Fruit fly (Drosophila melanogaster) whole organism, wandering third instar larva: ENCODE results near the gene CG15034.
A peak's percentile ranks its signal among the peaks of the same experiment; 100 is the strongest.

ENCODE experiments used
- Abd-B ChIP-seq: fragments of >200 bp; optimal IDR thresholded peaks from 2 replicates; lab custom pipeline; 2017; ENCODE audit warnings: missing biosample characterization, missing genetic modification characterization
- CG32264 ChIP-seq: fragments of 200-800 bp; sonication (Bioruptor generic); optimal IDR thresholded peaks from 2 replicates; lab custom pipeline; 2016; ENCODE audit warnings: missing biosample characterization, missing genetic modification characterization
- CG9705 ChIP-seq: fragments of 200-800 bp; sonication (Bioruptor generic); optimal IDR thresholded peaks from 2 replicates; lab custom pipeline; 2018; ENCODE audit warnings: missing biosample characterization, mild to moderate bottlenecking, missing genetic modification characterization
- CrebA ChIP-seq: fragments of 200-800 bp; sonication (Bioruptor generic); optimal IDR thresholded peaks from 2 replicates; lab custom pipeline; 2016; ENCODE audit warnings: missing biosample characterization, mild to moderate bottlenecking, missing genetic modification characterization, borderline replicate concordance
- Dfd ChIP-seq: fragments of >200 bp; optimal IDR thresholded peaks from 2 replicates; lab custom pipeline; 2017; ENCODE audit warnings: missing biosample characterization, missing genetic modification characterization
- Dif ChIP-seq: fragments of 200-275, 200-300 bp; sonication (Bioruptor generic); optimal IDR thresholded peaks from 2 replicates; lab custom pipeline; 2018; ENCODE audit warnings: missing biosample characterization, missing genetic modification characterization; ENCODE audit not compliant: partially characterized antibody
- GATAd ChIP-seq: sonication (Bioruptor generic); optimal IDR thresholded peaks from 2 replicates; lab custom pipeline; 2016; ENCODE audit warnings: missing biosample characterization, missing genetic modification characterization
- HLH106 ChIP-seq: fragments of 200-800 bp; optimal IDR thresholded peaks from 3 replicates; lab custom pipeline; 2019; ENCODE audit warnings: missing biosample characterization, mild to moderate bottlenecking, missing genetic modification characterization, moderate library complexity
- Hnf4 ChIP-seq: fragments of 200-800 bp; sonication (Bioruptor generic); optimal IDR thresholded peaks from 2 replicates; lab custom pipeline; 2016; ENCODE audit warnings: missing biosample characterization, mild to moderate bottlenecking, missing genetic modification characterization
- Hr78 ChIP-seq: fragments of >200 bp; optimal IDR thresholded peaks from 2 replicates; lab custom pipeline; 2017; ENCODE audit warnings: missing biosample characterization, missing genetic modification characterization
- Hr83 ChIP-seq: fragments of 200-300 bp; sonication (Bioruptor generic); optimal IDR thresholded peaks from 2 replicates; lab custom pipeline; 2016; ENCODE audit warnings: missing biosample characterization, mild to moderate bottlenecking, missing genetic modification characterization, moderate library complexity; ENCODE audit not compliant: poor library complexity, severe bottlenecking
- Jra ChIP-seq: sonication (Bioruptor generic); optimal IDR thresholded peaks from 2 replicates; lab custom pipeline; 2016; ENCODE audit warnings: missing biosample characterization, missing genetic modification characterization
- Mio ChIP-seq: sonication (Bioruptor generic); optimal IDR thresholded peaks from 2 replicates; lab custom pipeline; 2016; ENCODE audit warnings: missing biosample characterization, missing genetic modification characterization
- Myc ChIP-seq: fragments of >200 bp; optimal IDR thresholded peaks from 2 replicates; lab custom pipeline; 2017
- N ChIP-seq: fragments of >200 bp; optimal IDR thresholded peaks from 2 replicates; lab custom pipeline; 2018; ENCODE audit warnings: missing biosample characterization, missing external identifiers, missing genetic modification characterization
- OdsH ChIP-seq: fragments of 200-800 bp; sonication (Bioruptor generic); optimal IDR thresholded peaks from 2 replicates; lab custom pipeline; 2016; ENCODE audit warnings: missing biosample characterization, mild to moderate bottlenecking, missing genetic modification characterization
- Rel ChIP-seq, 2 experiments: fragments of 200-800 bp; sonication (Bioruptor generic) in 1 of 2; optimal IDR thresholded peaks; 2 replicates in 1 of 2; 3 replicates in 1 of 2; lab custom pipeline; 2016 to 2019; ENCODE audit warnings: mild to moderate bottlenecking in 2 of 2, missing biosample characterization in 2 of 2, missing genetic modification characterization in 2 of 2, moderate library complexity in 1 of 2
- Sp1 ChIP-seq: fragments of 200-800 bp; sonication (Bioruptor generic); optimal IDR thresholded peaks from 3 replicates; lab custom pipeline; 2019; ENCODE audit warnings: missing biosample characterization, mild to moderate bottlenecking, missing genetic modification characterization, moderate library complexity
- Vsx2 ChIP-seq: fragments of 200-300, 225-300 bp; sonication (Bioruptor generic); optimal IDR thresholded peaks from 2 replicates; lab custom pipeline; 2018; ENCODE audit warnings: missing biosample characterization, missing genetic modification characterization; ENCODE audit not compliant: partially characterized antibody
- br ChIP-seq: fragments of 200-800 bp; sonication (Bioruptor generic); optimal IDR thresholded peaks from 2 replicates; lab custom pipeline; 2016; ENCODE audit warnings: missing biosample characterization, missing genetic modification characterization
- brk ChIP-seq: fragments of 200-800 bp; sonication (Bioruptor generic); optimal IDR thresholded peaks from 2 replicates; lab custom pipeline; 2016; ENCODE audit warnings: missing biosample characterization, mild to moderate bottlenecking, missing genetic modification characterization
- dl ChIP-seq, 2 experiments: fragments of 175-275, 200-275 bp in 1 of 2; fragments of 200-275 bp in 1 of 2; sonication (Bioruptor generic); optimal IDR thresholded peaks; lab custom pipeline; 2018; ENCODE audit warnings: mild to moderate bottlenecking in 2 of 2, missing biosample characterization in 2 of 2, missing genetic modification characterization in 2 of 2, moderate library complexity in 2 of 2; ENCODE audit not compliant: partially characterized antibody in 2 of 2, insufficient read depth in 1 of 2
- dmrt93B ChIP-seq: fragments of 200-800 bp; sonication (Bioruptor generic); optimal IDR thresholded peaks from 2 replicates; lab custom pipeline; 2018; ENCODE audit warnings: missing biosample characterization, mild to moderate bottlenecking, missing genetic modification characterization
- dsf ChIP-seq: sonication (Bioruptor generic); optimal IDR thresholded peaks from 2 replicates; lab custom pipeline; 2016; ENCODE audit warnings: missing biosample characterization, missing genetic modification characterization, borderline replicate concordance
- ey ChIP-seq: fragments of 200-800 bp; sonication (Bioruptor generic); optimal IDR thresholded peaks from 2 replicates; lab custom pipeline; 2016; ENCODE audit warnings: missing biosample characterization, missing genetic modification characterization
- foxo ChIP-seq, 2 experiments: fragments of 200-800 bp; sonication (Bioruptor generic); optimal IDR thresholded peaks; 2 replicates in 1 of 2; 3 replicates in 1 of 2; lab custom pipeline; 2016 to 2017; ENCODE audit warnings: missing biosample characterization in 2 of 2, missing genetic modification characterization in 2 of 2
- fru ChIP-seq: fragments of 200-800 bp; sonication (Bioruptor generic); optimal IDR thresholded peaks from 3 replicates; lab custom pipeline; 2016; ENCODE audit warnings: missing biosample characterization, mild to moderate bottlenecking, missing genetic modification characterization
- h ChIP-seq: fragments of 200-800 bp; sonication (Bioruptor generic); optimal IDR thresholded peaks from 3 replicates; lab custom pipeline; 2016; ENCODE audit warnings: missing biosample characterization, mild to moderate bottlenecking, missing genetic modification characterization
- jim ChIP-seq: fragments of 175-275, 200-325 bp; sonication (Bioruptor generic); optimal IDR thresholded peaks from 2 replicates; lab custom pipeline; 2016; ENCODE audit warnings: missing biosample characterization, mild to moderate bottlenecking, missing genetic modification characterization
- lola ChIP-seq: fragments of >200 bp; optimal IDR thresholded peaks from 2 replicates; lab custom pipeline; 2017; ENCODE audit warnings: missing biosample characterization, missing genetic modification characterization
- pan ChIP-seq: fragments of >200 bp; optimal IDR thresholded peaks from 2 replicates; lab custom pipeline; 2017
- psq ChIP-seq: fragments of 200-800 bp; sonication (Bioruptor generic); optimal IDR thresholded peaks from 3 replicates; lab custom pipeline; 2017; ENCODE audit warnings: missing biosample characterization, mild to moderate bottlenecking, missing genetic modification characterization, moderate library complexity
- rgr ChIP-seq: fragments of 200-800 bp; sonication (Bioruptor generic); optimal IDR thresholded peaks from 3 replicates; lab custom pipeline; 2016; ENCODE audit warnings: missing biosample characterization, mild to moderate bottlenecking, missing genetic modification characterization
- sage ChIP-seq: fragments of 200-800 bp; sonication (Bioruptor generic); optimal IDR thresholded peaks from 2 replicates; lab custom pipeline; 2016; ENCODE audit warnings: missing biosample characterization, mild to moderate bottlenecking, missing genetic modification characterization
- sv ChIP-seq: fragments of 200-800 bp; sonication (Bioruptor generic); optimal IDR thresholded peaks from 3 replicates; lab custom pipeline; 2016; ENCODE audit warnings: missing biosample characterization, missing genetic modification characterization
- tai ChIP-seq: sonication (Bioruptor generic); optimal IDR thresholded peaks from 2 replicates; lab custom pipeline; 2016; ENCODE audit warnings: missing biosample characterization, missing genetic modification characterization
- usp ChIP-seq: fragments of >200 bp; optimal IDR thresholded peaks from 2 replicates; lab custom pipeline; 2017; ENCODE audit warnings: missing biosample characterization, missing genetic modification characterization
- woc ChIP-seq: sonication (Bioruptor generic); optimal IDR thresholded peaks from 2 replicates; lab custom pipeline; 2016; ENCODE audit warnings: missing biosample characterization, mild to moderate bottlenecking, missing genetic modification characterization

The CG15034 gene

DNA sequence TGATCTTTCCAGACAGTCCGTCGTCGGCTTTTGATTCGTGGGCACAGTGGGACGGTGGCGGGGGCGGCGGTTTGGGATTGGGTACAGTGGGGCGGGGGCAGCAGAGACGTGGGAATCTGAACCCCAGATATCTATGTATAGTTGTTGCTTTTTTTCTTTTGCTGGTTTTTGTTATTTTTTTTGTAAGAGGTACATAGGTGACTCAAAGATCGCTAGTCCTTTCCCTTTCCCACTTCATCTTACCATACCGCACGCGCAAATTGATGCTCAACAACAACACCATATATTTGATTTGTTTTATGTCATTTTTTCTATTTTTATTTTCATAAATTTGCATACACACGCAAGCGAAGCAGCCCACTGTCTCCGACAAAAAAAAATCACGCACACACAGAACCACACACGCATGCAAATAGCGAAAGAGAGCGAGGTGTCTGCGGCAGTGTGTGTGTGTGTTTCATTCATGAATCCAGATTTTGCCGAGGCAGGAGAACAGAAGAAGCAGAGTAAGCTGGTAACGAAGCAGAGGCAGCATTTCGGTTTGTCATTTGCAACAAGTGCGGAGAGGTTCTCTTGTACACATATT is 41.5 kb downstream of the CG15034 start:
- TF ChIP-seq dmrt93B: peak; percentile 87
- TF ChIP-seq OdsH (GFP tag; lab: Kevin White, UChicago): peak; percentile 69
- TF ChIP-seq Rel (GFP tag; optimal IDR thresholded peaks at IDR 0.05; lab: Kevin White, UChicago): no peak
- peak; percentile 41 for TF ChIP-seq Rel (tag; optimal IDR thresholded peaks at IDR 0.05; lab: Kevin White, UChicago)
- TF ChIP-seq tai (GFP tag; lab: Kevin White, UChicago): no peak
- TF ChIP-seq Vsx2 (GFP tag; lab: Kevin White, UChicago): no peak
- TF ChIP-seq HLH106: peak; percentile 84
- no peak for TF ChIP-seq jim
- no peak for TF ChIP-seq Hr83 (GFP tag; lab: Kevin White, UChicago)
- peak; percentile 73 for TF ChIP-seq h
- TF ChIP-seq fru: peak; percentile 77
- no peak for TF ChIP-seq sage (GFP tag; lab: Kevin White, UChicago)
- TF ChIP-seq N: peak; percentile 5
- no peak for TF ChIP-seq brk (GFP tag; lab: Kevin White, UChicago)
- peak; percentile 35 for TF ChIP-seq CG32264 (GFP tag; lab: Kevin White, UChicago)
- no peak for TF ChIP-seq Abd-B (GFP tag; lab: Kevin White, UChicago)
- TF ChIP-seq dl (GFP tag; optimal IDR thresholded peaks at IDR 0.05; lab: Kevin White, UChicago; ENCODE audit: insufficient read depth in 1 of 2, partially characterized antibody in 2 of 2): peak in 1 of 2 experiments; percentile 13
- peak; percentile 65 for TF ChIP-seq psq (GFP tag; lab: Kevin White, UChicago)
- peak; percentile 10 for TF ChIP-seq Hnf4 (GFP tag; lab: Kevin White, UChicago)
- peak; percentile 66 for TF ChIP-seq ey (GFP tag; lab: Kevin White, UChicago)
- TF ChIP-seq CrebA (GFP tag; lab: Kevin White, UChicago): peak; percentile 38
- no peak for TF ChIP-seq GATAd (GFP tag; lab: Kevin White, UChicago)
- TF ChIP-seq Myc: no peak
- peak; percentile 5 for TF ChIP-seq Jra (GFP tag; lab: Kevin White, UChicago)
- no peak for TF ChIP-seq Hr78 (GFP tag; lab: Kevin White, UChicago)
- peak in 1 of 2 experiments; percentile 90 for TF ChIP-seq foxo (GFP tag; optimal IDR thresholded peaks at IDR 0.05; lab: Kevin White, UChicago)
- peak; percentile 78 for TF ChIP-seq rgr (GFP tag; lab: Kevin White, UChicago)
- TF ChIP-seq Dfd (GFP tag; lab: Kevin White, UChicago): peak; percentile 21
- TF ChIP-seq br (GFP tag; lab: Kevin White, UChicago): peak; percentile 50
- TF ChIP-seq Sp1 (GFP tag; lab: Kevin White, UChicago): peak; percentile 82
- no peak for TF ChIP-seq Dif (GFP tag; lab: Kevin White, UChicago)
- TF ChIP-seq woc (GFP tag; lab: Kevin White, UChicago): peak; percentile 40
- no peak for TF ChIP-seq pan (lab: Kevin White, UChicago)
- TF ChIP-seq dsf: no peak
- no peak for TF ChIP-seq lola (GFP tag; lab: Kevin White, UChicago)
- TF ChIP-seq usp (GFP tag; lab: Kevin White, UChicago): no peak
- no peak for TF ChIP-seq sv
- peak; percentile 63 for TF ChIP-seq CG9705 (GFP tag; lab: Kevin White, UChicago)
- TF ChIP-seq Mio (GFP tag; lab: Kevin White, UChicago): no peak

DNA sequence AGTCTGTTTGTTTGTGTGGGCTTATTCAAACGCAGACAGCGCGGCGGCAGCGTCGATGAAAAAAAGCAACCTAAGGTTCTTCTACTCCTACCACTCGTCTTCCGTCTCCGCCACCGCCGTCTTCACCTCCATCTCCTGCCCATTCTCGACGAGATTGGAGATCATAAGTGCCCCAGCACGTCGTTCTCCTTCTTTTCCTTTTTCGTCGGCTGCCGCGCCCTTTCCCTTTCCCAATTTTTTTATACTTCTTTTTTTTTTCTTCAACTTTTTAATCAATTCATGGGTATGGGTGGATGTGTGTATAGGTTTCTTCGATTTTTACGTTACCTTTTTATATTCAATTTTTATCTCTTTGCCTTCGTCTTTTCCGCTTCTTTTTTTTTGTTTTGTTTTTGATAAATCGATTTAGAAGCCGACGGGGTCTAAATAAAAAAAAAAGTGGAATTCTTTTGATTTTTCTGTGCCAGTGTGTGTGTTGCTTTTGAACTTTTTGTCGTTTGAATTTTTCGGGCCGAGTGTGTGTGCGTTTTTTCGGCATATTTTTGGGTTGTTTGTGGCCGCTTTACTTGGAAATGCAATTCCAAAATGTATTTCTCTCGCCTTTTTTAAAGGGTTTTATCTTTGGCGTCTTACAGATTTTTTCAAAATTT is 42.4 kb downstream of the CG15034 start:
- TF ChIP-seq jim (peak; percentile 89), CrebA (GFP tag; lab: Kevin White, UChicago) (peak; percentile 69), OdsH (GFP tag; lab: Kevin White, UChicago) (no peak), sv (no peak), Rel (GFP tag; optimal IDR thresholded peaks at IDR 0.05; lab: Kevin White, UChicago) (no peak), Rel (tag; optimal IDR thresholded peaks at IDR 0.05; lab: Kevin White, UChicago) (no peak), fru (peak; percentile 53), GATAd (GFP tag; lab: Kevin White, UChicago) (no peak), Dfd (GFP tag; lab: Kevin White, UChicago) (no peak), Sp1 (GFP tag; lab: Kevin White, UChicago) (peak; percentile 12), usp (GFP tag; lab: Kevin White, UChicago) (no peak), psq (GFP tag; lab: Kevin White, UChicago) (peak; percentile 94), sage (GFP tag; lab: Kevin White, UChicago) (peak; percentile 22), Hnf4 (GFP tag; lab: Kevin White, UChicago) (peak; percentile 18), br (GFP tag; lab: Kevin White, UChicago) (peak; percentile 16), pan (lab: Kevin White, UChicago) (no peak), Myc (no peak), h (no peak), brk (GFP tag; lab: Kevin White, UChicago) (no peak), Jra (GFP tag; lab: Kevin White, UChicago) (no peak), Vsx2 (GFP tag; lab: Kevin White, UChicago) (no peak), HLH106 (peak; percentile 8), Hr78 (GFP tag; lab: Kevin White, UChicago) (no peak)
